Worm (Caenorhabditis elegans): ENCODE results near the gene clhm-1.

ce11 chrII:6833781-6834339 lies 36.9 kb downstream of the clhm-1 start:
- TF ChIP-seq ZK546.5 (tag; optimal IDR thresholded peaks at IDR 0.05) (no peak), egl-27 (tag; optimal IDR thresholded peaks at IDR 0.05) (no peak), ztf-11 (tag; optimal IDR thresholded peaks at IDR 0.05) (no peak), gmeb-1 (tag; optimal IDR thresholded peaks at IDR 0.05) (no peak), nhr-11 (tag; optimal IDR thresholded peaks at IDR 0.05) (no peak), nhr-12 (tag; optimal IDR thresholded peaks at IDR 0.05) (no peak), lsy-2 (tag; optimal IDR thresholded peaks at IDR 0.05) (peak in 1 of 2 experiments; percentile 9)

Data from whole organism, L2 larva.